Fruit fly (Drosophila melanogaster): ENCODE measurements around the gene Nhe2.
A peak's percentile ranks its signal among the peaks of the same experiment; 100 is the strongest.

The Nhe2 gene

dm6 chr2L:21158554-21158953, 54.2 kb downstream of the Nhe2 start, which contains the start of the genes Coq3 and Pld3 (continued):
- peak; percentile 59 for TF ChIP-seq Camta (GFP tag; optimal IDR thresholded peaks at IDR 0.05)
- peak; percentile 73 for TF ChIP-seq E2f1 (GFP tag; IDR thresholded peaks at IDR 0.05)
- no peak for TF ChIP-seq CG12236 (GFP tag; optimal IDR thresholded peaks at IDR 0.05)
- peak; percentile 56 for TF ChIP-seq CG12219 (GFP tag; optimal IDR thresholded peaks at IDR 0.05)
- peak; percentile 86 for TF ChIP-seq unpg (GFP tag; optimal IDR thresholded peaks at IDR 0.05)
- TF ChIP-seq mirr (GFP tag; optimal IDR thresholded peaks at IDR 0.05): peak; percentile 49
- TF ChIP-seq inv (GFP tag; IDR thresholded peaks at IDR 0.05; ENCODE audit: partially characterized antibody): no peak
- no peak for TF ChIP-seq jing (GFP tag; optimal IDR thresholded peaks at IDR 0.05)
- peak; percentile 56; the same call in 1 of the 2 replicates for TF ChIP-seq CG4360 (GFP tag; IDR thresholded peaks at IDR 0.05)
- TF ChIP-seq MESR4 (GFP tag; optimal IDR thresholded peaks at IDR 0.05): peak; percentile 16
- peak; percentile 8 for TF ChIP-seq da (GFP tag; optimal IDR thresholded peaks at IDR 0.05)
- TF ChIP-seq nerfin-1 (tag; optimal IDR thresholded peaks at IDR 0.05): peak; percentile 67
- TF ChIP-seq CG13775 (GFP tag; optimal IDR thresholded peaks at IDR 0.05): peak; percentile 80
- TF ChIP-seq pfk (GFP tag; optimal IDR thresholded peaks at IDR 0.05): peak; percentile 94
- no peak for TF ChIP-seq Dref (GFP tag; IDR thresholded peaks at IDR 0.05)
- TF ChIP-seq dmrt11E (tag; optimal IDR thresholded peaks at IDR 0.05): peak; percentile 68
- TF ChIP-seq tap (tag; optimal IDR thresholded peaks at IDR 0.05): peak; percentile 72
- TF ChIP-seq CG31441 (GFP tag; IDR thresholded peaks at IDR 0.05): peak; percentile 92
- TF ChIP-seq otp (GFP tag; IDR thresholded peaks at IDR 0.05): peak; percentile 72; the same call in 2 of the 3 replicates
- TF ChIP-seq CG1792 (GFP tag; optimal IDR thresholded peaks at IDR 0.05): peak; percentile 43
- peak; percentile 71 for TF ChIP-seq CG9609 (GFP tag; optimal IDR thresholded peaks at IDR 0.05)
- TF ChIP-seq CG12155 (GFP tag; optimal IDR thresholded peaks at IDR 0.05): peak; percentile 88
- peak; percentile 78 for TF ChIP-seq CG1233 (GFP tag; optimal IDR thresholded peaks at IDR 0.05)
- peak; percentile 1 for TF ChIP-seq CG9876 (GFP tag; optimal IDR thresholded peaks at IDR 0.05)
- TF ChIP-seq CG6175 (GFP tag; IDR thresholded peaks at IDR 0.05): no peak
- TF ChIP-seq sens (GFP tag): peak; percentile 96
- peak; percentile 55 for TF ChIP-seq Bdp1 (GFP tag; optimal IDR thresholded peaks at IDR 0.05)
- TF ChIP-seq CG12104 (GFP tag; optimal IDR thresholded peaks at IDR 0.05): peak; percentile 54
- peak; percentile 57 for TF ChIP-seq twi (tag; optimal IDR thresholded peaks at IDR 0.05)
- peak; percentile 72 for TF ChIP-seq Max (GFP tag; optimal IDR thresholded peaks at IDR 0.05)
- no peak for TF ChIP-seq Hr39 (optimal IDR thresholded peaks at IDR 0.05)
- peak; percentile 77 for TF ChIP-seq odd (GFP tag; optimal IDR thresholded peaks at IDR 0.05)
- peak; percentile 36 for TF ChIP-seq Lhr (GFP tag; optimal IDR thresholded peaks at IDR 0.05)
- no peak for TF ChIP-seq CG11398 (GFP tag; optimal IDR thresholded peaks at IDR 0.05)
- TF ChIP-seq CG8765 (GFP tag; IDR thresholded peaks at IDR 0.05): peak; percentile 59; the same call in 1 of the 2 replicates
- peak; percentile 71 for TF ChIP-seq CG6254 (GFP tag; optimal IDR thresholded peaks at IDR 0.05)
- TF ChIP-seq CG7556 (GFP tag; optimal IDR thresholded peaks at IDR 0.05): peak; percentile 81
- peak; percentile 60 for TF ChIP-seq CrebB (tag; optimal IDR thresholded peaks at IDR 0.05)
- TF ChIP-seq B-H1 (GFP tag; IDR thresholded peaks at IDR 0.05): peak; percentile 61; the same call in 2 of the 3 replicates
- TF ChIP-seq Fer3 (tag; optimal IDR thresholded peaks at IDR 0.05): peak; percentile 86
- peak; percentile 23 for TF ChIP-seq Sry-δ (GFP tag; optimal IDR thresholded peaks at IDR 0.05)
- peak; percentile 76 for TF ChIP-seq CG18011 (GFP tag; optimal IDR thresholded peaks at IDR 0.05)
- TF ChIP-seq yki (optimal IDR thresholded peaks at IDR 0.05): no peak
- TF ChIP-seq CHES-1-like (GFP tag; optimal IDR thresholded peaks at IDR 0.05): peak; percentile 68
- TF ChIP-seq CG17385 (GFP tag; optimal IDR thresholded peaks at IDR 0.05): peak; percentile 74
- TF ChIP-seq ase (GFP tag; IDR thresholded peaks at IDR 0.05): peak; percentile 76; the same call in 2 of the 3 replicates
- TF ChIP-seq CG4404 (GFP tag; IDR thresholded peaks at IDR 0.05): peak; percentile 65
- peak; percentile 66 for TF ChIP-seq fd3F (GFP tag; optimal IDR thresholded peaks at IDR 0.05)
- peak; percentile 83 for TF ChIP-seq CG10654 (GFP tag; optimal IDR thresholded peaks at IDR 0.05)
- TF ChIP-seq Nf-YC (tag; optimal IDR thresholded peaks at IDR 0.05): peak; percentile 66
- TF ChIP-seq E2f2 (GFP tag; IDR thresholded peaks at IDR 0.05): peak; percentile 71
- peak; percentile 76 for TF ChIP-seq CG10147 (GFP tag; optimal IDR thresholded peaks at IDR 0.05)

Data from whole organism, embryonic.